Fruit fly (Drosophila melanogaster): Measurements from ENCODE around the gene CG42304.

Gene CG42304

DNA sequence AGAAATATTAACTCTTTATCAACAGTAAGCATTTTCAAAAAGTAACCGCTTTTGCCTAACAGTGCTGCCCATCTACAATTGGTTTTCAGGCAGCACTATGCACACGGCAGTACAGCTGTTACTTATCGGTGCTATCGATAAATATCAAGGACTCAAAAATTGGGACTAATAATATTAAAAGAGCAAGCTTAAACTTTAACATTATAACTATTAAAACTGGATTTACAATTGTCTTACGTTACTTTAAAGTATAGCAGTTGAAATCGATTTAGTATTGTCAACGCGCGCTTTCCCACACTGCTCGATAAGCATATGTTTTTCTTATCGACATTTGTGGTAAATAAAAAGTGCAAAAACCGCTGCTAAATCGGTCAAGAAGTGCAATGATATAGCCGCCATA lies 20.5 kb upstream of the CG42304 start, which contains the start of the genes CG42245 and MEP-1 (continued):
- no peak; the same call in 2 of the 3 replicates for TF ChIP-seq zen2 (GFP tag; IDR thresholded peaks at IDR 0.05; ENCODE audit: partially characterized antibody)
- TF ChIP-seq CG12744 (GFP tag; optimal IDR thresholded peaks at IDR 0.05) = peak; percentile 7
- TF ChIP-seq lbe (GFP tag; optimal IDR thresholded peaks at IDR 0.05) = peak; percentile 74
- TF ChIP-seq D19A (tag; optimal IDR thresholded peaks at IDR 0.05) = peak; percentile 27
- peak; percentile 20 for TF ChIP-seq corto (GFP tag; optimal IDR thresholded peaks at IDR 0.05)
- no peak for TF ChIP-seq D19B (GFP tag; optimal IDR thresholded peaks at IDR 0.05)
- TF ChIP-seq CG12219 (GFP tag; optimal IDR thresholded peaks at IDR 0.05) = peak; percentile 35
- TF ChIP-seq pfk (GFP tag; optimal IDR thresholded peaks at IDR 0.05) = no peak
- peak; percentile 30 for TF ChIP-seq B-H2 (GFP tag; optimal IDR thresholded peaks at IDR 0.05)
- 0 out of 3 replicates have a peak, but pooled peaks have one; percentile 12 for TF ChIP-seq so (GFP tag; IDR thresholded peaks at IDR 0.05)
- no peak for TF ChIP-seq CG2678 (tag; optimal IDR thresholded peaks at IDR 0.05)
- no peak for TF ChIP-seq tll (GFP tag; optimal IDR thresholded peaks at IDR 0.05)
- TF ChIP-seq kni (GFP tag; optimal IDR thresholded peaks at IDR 0.05) = no peak
- TF ChIP-seq NC2α (GFP tag; optimal IDR thresholded peaks at IDR 0.05) = peak; percentile 41
- TF ChIP-seq CG6791 (GFP tag; IDR thresholded peaks at IDR 0.05; ENCODE audit: partially characterized antibody) = peak; percentile 71
- peak; percentile 96 for TF ChIP-seq Med (GFP tag)
- TF ChIP-seq CG31388 (GFP tag; optimal IDR thresholded peaks at IDR 0.05) = peak; percentile 20
- TF ChIP-seq Abd-B (GFP tag; optimal IDR thresholded peaks at IDR 0.05) = peak; percentile 32
- no peak for TF ChIP-seq CG4328 (GFP tag; optimal IDR thresholded peaks at IDR 0.05)
- no peak for TF ChIP-seq CG9437 (GFP tag; optimal IDR thresholded peaks at IDR 0.05)
- TF ChIP-seq Mes4 (GFP tag; optimal IDR thresholded peaks at IDR 0.05) = peak; percentile 49
- no peak for TF ChIP-seq lov (optimal IDR thresholded peaks at IDR 0.05)
- TF ChIP-seq lov (GFP tag; IDR thresholded peaks at IDR 0.05) = no peak
- peak; percentile 61 for TF ChIP-seq nerfin-2 (GFP tag; IDR thresholded peaks at IDR 0.05; ENCODE audit: partially characterized antibody)
- no peak for TF ChIP-seq CG31365 (tag; optimal IDR thresholded peaks at IDR 0.05)
- no peak for TF ChIP-seq CG32772 (GFP tag; IDR thresholded peaks at IDR 0.05)
- peak; percentile 59 for TF ChIP-seq CG17829 (tag; optimal IDR thresholded peaks at IDR 0.05)
- no peak for TF ChIP-seq nom (GFP tag; optimal IDR thresholded peaks at IDR 0.05)
- peak; percentile 66 for TF ChIP-seq knrl (GFP tag; IDR thresholded peaks at IDR 0.05; ENCODE audit: partially characterized antibody)
- TF ChIP-seq org-1 (GFP tag; optimal IDR thresholded peaks at IDR 0.05) = no peak
- TF ChIP-seq zen (tag; optimal IDR thresholded peaks at IDR 0.05) = no peak
- peak; percentile 14 for TF ChIP-seq Asciz (GFP tag; optimal IDR thresholded peaks at IDR 0.05)
- TF ChIP-seq caup (GFP tag; optimal IDR thresholded peaks at IDR 0.05; ENCODE audit: severe bottlenecking) = peak; percentile 51
- TF ChIP-seq al (GFP tag; IDR thresholded peaks at IDR 0.05) = no peak
- TF ChIP-seq pnt (GFP tag; optimal IDR thresholded peaks at IDR 0.05) = no peak
- TF ChIP-seq CG12299 (tag; optimal IDR thresholded peaks at IDR 0.05) = peak; percentile 10
- no peak for TF ChIP-seq Trl (optimal IDR thresholded peaks at IDR 0.05)
- TF ChIP-seq Trl (GFP tag; optimal IDR thresholded peaks at IDR 0.05) = peak; percentile 52
- TF ChIP-seq CrebB (tag; optimal IDR thresholded peaks at IDR 0.05) = no peak
- TF ChIP-seq Ets65A (GFP tag) = peak; percentile 95
- no peak for TF ChIP-seq NK7.1 (GFP tag; optimal IDR thresholded peaks at IDR 0.05)
- TF ChIP-seq MBD-R2 (GFP tag; IDR thresholded peaks at IDR 0.05) = peak; percentile 58
- no peak for TF ChIP-seq CG32767 (GFP tag; IDR thresholded peaks at IDR 0.05)
- TF ChIP-seq gt (GFP tag; IDR thresholded peaks at IDR 0.05) = no peak
- 0 out of 3 replicates have a peak, but pooled peaks have one; percentile 50 for TF ChIP-seq hb (GFP tag; IDR thresholded peaks at IDR 0.05; ENCODE audit: partially characterized antibody)
- TF ChIP-seq tap (tag; optimal IDR thresholded peaks at IDR 0.05) = peak; percentile 13
- peak; percentile 44 for TF ChIP-seq CG18262 (tag; optimal IDR thresholded peaks at IDR 0.05)
- TF ChIP-seq CG11093 (GFP tag; IDR thresholded peaks at IDR 0.05) = no peak
- TF ChIP-seq Sry-δ (GFP tag; optimal IDR thresholded peaks at IDR 0.05) = peak; percentile 70
- TF ChIP-seq CG18476 (GFP tag; optimal IDR thresholded peaks at IDR 0.05) = peak; percentile 42
- peak; percentile 19 for TF ChIP-seq Fer3 (tag; optimal IDR thresholded peaks at IDR 0.05)

Data from whole organism, embryonic.